Fruit fly (Drosophila melanogaster) Kc167 (cell line): Measurements from ENCODE around the gene CG4318.

Experiments
- Myc ChIP-seq: fragments of >200 bp; optimal IDR thresholded peaks from 2 replicates; lab custom pipeline; 2017; ENCODE audit warnings: missing external identifiers
- Sin3A ChIP-seq: fragments of >200 bp; optimal IDR thresholded peaks from 2 replicates; lab custom pipeline; 2018; ENCODE audit warnings: missing external identifiers
- h ChIP-seq: fragments of >200 bp; optimal IDR thresholded peaks from 3 replicates; lab custom pipeline; 2018; ENCODE audit warnings: missing external identifiers
- insv ChIP-seq: fragments of >200 bp; optimal IDR thresholded peaks from 3 replicates; lab custom pipeline; 2018; ENCODE audit warnings: missing external identifiers
- psq ChIP-seq: fragments of >200 bp; optimal IDR thresholded peaks from 2 replicates; lab custom pipeline; 2017; ENCODE audit warnings: missing external identifiers
- ttk ChIP-seq: sonication (Bioruptor generic); optimal IDR thresholded peaks from 2 replicates; lab custom pipeline; 2017; ENCODE audit warnings: missing external identifiers

Gene CG4318

DNA sequence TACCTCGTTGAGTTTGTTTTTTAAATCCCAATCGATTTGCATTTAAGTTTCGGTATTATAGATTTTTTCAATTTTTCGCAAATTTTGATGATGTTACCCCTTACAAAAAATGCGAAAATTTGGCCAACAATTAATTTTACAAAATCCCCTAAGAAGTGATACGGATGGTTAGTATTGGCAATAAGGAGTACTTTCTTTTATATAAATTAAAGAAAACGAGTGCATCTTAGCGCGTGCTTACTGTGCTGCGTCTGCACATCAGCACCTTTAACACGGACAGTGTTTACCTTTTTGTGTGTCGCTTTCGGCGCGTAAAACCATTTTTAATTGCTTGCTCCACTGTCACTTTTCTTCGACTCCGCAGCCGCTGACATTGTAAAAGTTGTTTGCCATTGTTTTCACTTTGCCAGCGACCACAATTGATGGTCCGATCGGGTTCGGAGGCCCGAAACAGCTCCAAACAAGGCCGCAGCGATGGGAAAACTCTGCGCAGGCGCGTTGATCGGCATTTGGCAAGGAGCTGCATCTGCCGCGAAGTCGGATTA lies 40.8 kb downstream of the CG4318 start:
- TF ChIP-seq psq (lab: Kevin White, UChicago), result no peak

DNA sequence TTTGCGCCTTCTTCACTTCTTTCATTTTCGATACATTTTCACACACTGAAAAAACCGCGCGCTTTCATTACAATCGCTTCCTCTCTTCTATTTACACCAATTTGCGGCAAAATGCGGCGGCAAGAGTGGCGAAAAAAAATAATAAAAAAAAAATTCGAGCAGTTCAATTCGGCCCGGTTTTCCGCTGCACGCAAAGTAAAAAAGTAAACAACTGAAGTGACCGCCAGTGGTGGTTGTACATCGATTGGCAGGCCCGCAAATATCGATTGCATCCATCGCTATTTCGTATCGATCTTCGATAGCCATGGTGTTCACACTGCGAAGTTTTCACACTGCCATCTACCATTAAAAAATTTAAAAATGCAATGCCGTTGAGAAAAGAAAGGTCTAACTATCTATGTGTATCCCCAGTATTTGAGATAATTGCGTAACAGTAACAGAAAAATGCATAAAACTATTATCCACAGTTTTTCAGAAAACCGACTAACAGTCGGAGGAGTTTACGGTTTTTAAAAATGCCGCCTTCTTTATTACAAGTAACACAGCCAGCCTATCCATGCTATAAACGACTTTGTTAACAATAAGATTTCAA lies 42.4 kb downstream of the CG4318 start, which contains the start of gene Chpf:
Gene Chpf (minus strand): TSS at position 225 of the 592 bp plus-strand sequence.
- TF ChIP-seq Myc (lab: Kevin White, UChicago), result no peak
- TF ChIP-seq insv (lab: Kevin White, UChicago), result no peak
- no peak for TF ChIP-seq psq (lab: Kevin White, UChicago)
- no peak for TF ChIP-seq ttk (lab: Kevin White, UChicago)
- no peak for TF ChIP-seq h
- no peak for TF ChIP-seq Sin3A (lab: Kevin White, UChicago)

DNA sequence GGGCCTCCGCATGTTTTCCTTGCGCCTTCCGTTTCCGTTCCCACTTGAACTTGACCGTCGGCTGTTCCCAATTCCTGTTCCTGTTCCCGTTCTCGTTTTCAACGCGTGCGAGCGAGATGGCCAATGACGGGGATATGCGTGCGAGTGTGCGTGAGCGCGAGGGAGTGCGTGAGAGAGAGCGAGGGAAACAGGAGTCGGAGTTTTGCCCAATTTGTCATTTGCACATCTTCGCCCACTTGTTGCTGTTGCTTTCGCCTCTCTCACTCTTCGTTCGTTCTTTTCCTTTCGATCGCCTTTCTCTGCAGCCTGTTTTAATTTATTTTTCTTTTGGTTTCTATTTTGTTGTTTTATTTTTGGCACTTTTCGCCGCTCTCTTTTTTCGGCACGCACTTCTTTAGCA lies 42.9 kb downstream of the CG4318 start:
- TF ChIP-seq insv (lab: Kevin White, UChicago), result no peak
- no peak for TF ChIP-seq Myc (lab: Kevin White, UChicago)
- no peak for TF ChIP-seq psq (lab: Kevin White, UChicago)
- TF ChIP-seq ttk (lab: Kevin White, UChicago), result no peak
- no peak for TF ChIP-seq h
- no peak for TF ChIP-seq Sin3A (lab: Kevin White, UChicago)

DNA sequence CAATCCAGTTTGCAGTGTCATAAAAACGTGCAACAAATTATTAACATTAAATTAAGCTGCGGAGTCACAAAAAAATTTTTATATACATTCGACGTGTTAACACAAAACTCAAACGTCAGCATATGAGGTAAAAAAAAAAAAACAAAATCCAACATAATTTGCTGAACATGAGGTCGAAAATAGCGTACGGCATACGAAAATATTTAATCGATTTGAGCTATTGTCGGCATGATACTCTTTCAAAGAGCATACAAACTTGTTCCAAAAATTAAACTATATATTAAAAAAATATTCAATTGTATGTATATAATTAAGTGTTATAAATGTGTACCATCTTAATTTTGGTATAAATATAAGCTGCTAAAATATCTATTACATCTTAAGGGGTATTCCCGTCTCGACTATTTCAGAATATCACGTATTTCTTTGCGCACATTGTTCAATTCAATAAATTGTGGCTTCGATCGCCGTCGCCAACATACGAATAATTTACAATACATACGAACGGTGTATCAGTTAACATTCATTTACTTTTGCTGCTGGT lies 45.1 kb downstream of the CG4318 start:
- TF ChIP-seq ttk (lab: Kevin White, UChicago) (no peak), psq (lab: Kevin White, UChicago) (no peak), h (no peak), Myc (lab: Kevin White, UChicago) (no peak), insv (lab: Kevin White, UChicago) (no peak), Sin3A (lab: Kevin White, UChicago) (no peak)

DNA sequence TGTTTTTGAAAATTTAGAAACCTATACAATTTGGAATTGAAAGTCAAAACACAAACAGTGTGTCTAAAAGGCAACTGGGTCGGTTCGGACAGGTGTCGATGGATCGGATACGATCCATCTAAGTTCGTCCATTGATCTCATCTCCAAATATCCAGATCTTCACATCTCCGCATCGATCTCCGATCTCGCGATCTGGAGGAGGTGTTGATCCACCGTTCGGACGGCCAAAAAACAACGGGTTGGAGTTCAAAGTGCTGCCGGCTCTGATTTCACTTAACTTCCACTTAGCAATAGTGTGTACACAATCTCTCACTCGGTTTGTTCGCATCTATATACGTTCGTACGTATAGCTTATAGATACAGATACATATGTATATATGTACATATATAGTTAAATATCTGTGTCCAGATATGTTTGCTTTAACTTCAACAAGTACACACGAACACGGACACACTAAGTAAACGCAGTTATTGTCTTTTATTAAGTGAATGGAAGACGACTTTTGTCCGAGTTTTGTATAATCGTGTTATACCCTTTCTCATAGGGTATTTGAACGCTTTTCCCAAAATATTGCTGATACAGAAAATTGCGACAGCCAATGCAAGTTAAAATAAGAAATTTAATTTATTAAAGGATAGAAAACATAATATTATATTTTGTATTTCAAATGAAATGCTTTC lies 46.4 kb downstream of the CG4318 start, which contains the start of gene Fer3HCH:
Gene Fer3HCH (minus strand): TSS at position 51 of the 681 bp plus-strand sequence.
- TF ChIP-seq psq (lab: Kevin White, UChicago), result no peak
- TF ChIP-seq ttk (lab: Kevin White, UChicago), result no peak
- TF ChIP-seq Myc (lab: Kevin White, UChicago), result no peak
- no peak for TF ChIP-seq h
- no peak for TF ChIP-seq insv (lab: Kevin White, UChicago)
- TF ChIP-seq Sin3A (lab: Kevin White, UChicago), result no peak

DNA sequence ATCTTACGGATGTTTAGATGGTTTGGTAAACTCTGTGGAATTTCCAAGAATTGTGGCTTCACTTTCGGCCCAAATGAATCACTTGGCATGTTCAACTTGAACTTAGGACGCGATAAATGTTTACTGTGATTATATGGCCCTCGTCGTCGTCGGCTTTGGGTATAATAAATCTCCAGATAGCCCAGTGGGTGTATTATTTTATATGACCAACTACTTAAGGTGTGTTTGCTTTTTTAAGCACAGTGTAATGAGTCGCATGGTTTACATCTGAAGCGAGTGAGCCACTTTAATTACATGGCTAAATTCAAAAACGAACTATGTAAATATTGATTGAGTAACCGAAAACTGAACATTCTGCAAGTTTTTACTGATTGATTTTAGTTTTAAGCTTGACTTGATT lies 49.5 kb downstream of the CG4318 start:
- TF ChIP-seq ttk (lab: Kevin White, UChicago) (no peak), Myc (lab: Kevin White, UChicago) (no peak), Sin3A (lab: Kevin White, UChicago) (no peak), h (no peak), psq (lab: Kevin White, UChicago) (no peak)

DNA sequence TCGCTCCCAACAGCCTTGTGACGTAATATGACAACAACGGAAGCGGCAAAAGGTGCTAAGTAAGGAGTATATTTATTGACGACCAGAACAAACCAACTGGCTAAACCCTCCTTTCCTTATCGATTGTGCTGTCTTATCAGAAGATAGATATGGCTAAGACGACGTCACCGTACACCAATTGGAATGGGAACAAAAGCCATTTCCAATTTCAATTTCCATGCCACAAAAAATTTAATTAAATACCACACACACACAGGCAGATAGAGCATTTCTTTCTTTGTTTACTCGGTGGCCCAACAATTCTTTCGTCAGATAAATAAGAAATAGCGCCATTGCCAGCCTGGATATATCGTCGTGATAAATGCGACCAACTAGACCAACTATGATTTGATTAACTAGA lies 50.2 kb downstream of the CG4318 start:
- no peak for TF ChIP-seq insv (lab: Kevin White, UChicago)
- no peak for TF ChIP-seq Sin3A (lab: Kevin White, UChicago)
- no peak for TF ChIP-seq psq (lab: Kevin White, UChicago)
- TF ChIP-seq Myc (lab: Kevin White, UChicago), result no peak
- no peak for TF ChIP-seq h
- no peak for TF ChIP-seq ttk (lab: Kevin White, UChicago)
